Worm (Caenorhabditis elegans) whole organism, L2 larva: ENCODE measurements around the gene ncl-1.
A peak's percentile ranks its signal among the peaks of the same experiment; 100 is the strongest.

Source experiments
- lin-11 ChIP-seq: fragments of 150-350 bp; sonication (generic microtip); optimal IDR thresholded peaks from 2 replicates; lab custom pipeline; 2014; ENCODE audit warnings: missing biosample characterization, missing genetic modification characterization, inconsistent platforms, mixed read lengths
- lsy-2 ChIP-seq, 2 experiments: fragments of 150-350 bp in 1 of 2; sonication (generic microtip) in 1 of 2; optimal IDR thresholded peaks; 2 replicates each; lab custom pipeline; 2014 to 2017; ENCODE audit warnings: missing biosample characterization in 2 of 2, missing genetic modification characterization in 2 of 2

ce11 chrIII:7778530-7778929 lies 59.0 kb downstream of the ncl-1 start:
- peak in 1 of 2 experiments; percentile 91 for TF ChIP-seq lsy-2 (tag; optimal IDR thresholded peaks at IDR 0.05; lab: Kevin White, UChicago)
- TF ChIP-seq lin-11 (tag; lab: Kevin White, UChicago), result no peak
